Fruit fly (Drosophila melanogaster) whole organism, prepupa: ENCODE results near the gene Cypl.
A peak's percentile ranks its signal among the peaks of the same experiment; 100 is the strongest.

Experiments used
- CG10631 ChIP-seq: fragments of 200-800 bp; sonication (Bioruptor generic); optimal IDR thresholded peaks from 2 replicates; lab custom pipeline; 2016; ENCODE audit warnings: missing biosample characterization, missing genetic modification characterization
- CG10669 ChIP-seq: fragments of 200-800 bp; sonication (Bioruptor generic); optimal IDR thresholded peaks from 3 replicates; lab custom pipeline; 2018; ENCODE audit warnings: missing biosample characterization, mild to moderate bottlenecking, missing genetic modification characterization, moderate library complexity
- CG11294 ChIP-seq: fragments of 200-800 bp; sonication (Bioruptor generic); IDR thresholded peaks from 2 replicates; pipeline ENCODE4 v1.3.6; 2022; ENCODE audit warnings: missing biosample characterization, missing genetic modification characterization
- CG11762 ChIP-seq: fragments of 200-800 bp; sonication (Bioruptor generic); optimal IDR thresholded peaks from 3 replicates; lab custom pipeline; 2016; ENCODE audit warnings: missing biosample characterization, missing genetic modification characterization; ENCODE audit not compliant: insufficient read depth
- CG15336 ChIP-seq: fragments of 200-800 bp; sonication (Bioruptor generic); IDR thresholded peaks from 2 replicates; pipeline ENCODE4 v1.3.6; 2022; ENCODE audit warnings: missing biosample characterization, missing genetic modification characterization
- CG3032 ChIP-seq: fragments of 200-800 bp; optimal IDR thresholded peaks from 2 replicates; lab custom pipeline; 2019; ENCODE audit warnings: missing biosample characterization, mild to moderate bottlenecking, missing genetic modification characterization, moderate library complexity
- CG31627 ChIP-seq: fragments of 200-800 bp; sonication (Bioruptor generic); optimal IDR thresholded peaks from 3 replicates; lab custom pipeline; 2016; ENCODE audit warnings: missing biosample characterization, missing genetic modification characterization
- CG32006 ChIP-seq: fragments of 200-800 bp; sonication (Bioruptor generic); optimal IDR thresholded peaks from 3 replicates; lab custom pipeline; 2017; ENCODE audit warnings: missing biosample characterization, mild to moderate bottlenecking, missing genetic modification characterization
- CG3919 ChIP-seq: fragments of 200-800 bp; sonication (Bioruptor generic); optimal IDR thresholded peaks from 3 replicates; lab custom pipeline; 2016; ENCODE audit warnings: missing biosample characterization, missing genetic modification characterization
- CG4318 ChIP-seq: fragments of 200-800 bp; sonication (Bioruptor generic); optimal IDR thresholded peaks from 3 replicates; lab custom pipeline; 2017; ENCODE audit warnings: missing biosample characterization, mild to moderate bottlenecking, missing genetic modification characterization
- CG6276 ChIP-seq: fragments of 200-800 bp; sonication (Bioruptor generic); optimal IDR thresholded peaks from 2 replicates; lab custom pipeline; 2017; ENCODE audit warnings: missing biosample characterization, mild to moderate bottlenecking, missing genetic modification characterization
- CG6792 ChIP-seq: fragments of 200-800 bp; sonication (Bioruptor generic); optimal IDR thresholded peaks from 3 replicates; lab custom pipeline; 2016; ENCODE audit warnings: missing biosample characterization, missing genetic modification characterization
- CG6808 ChIP-seq: fragments of 200-800 bp; sonication (Bioruptor generic); optimal IDR thresholded peaks from 3 replicates; lab custom pipeline; 2017; ENCODE audit warnings: missing biosample characterization, missing genetic modification characterization, mild to moderate bottlenecking, moderate library complexity, missing genetic modification reagents
- CG6854 ChIP-seq: fragments of 200-800 bp; sonication (Bioruptor generic); optimal IDR thresholded peaks from 2 replicates; lab custom pipeline; 2017; ENCODE audit warnings: missing biosample characterization, mild to moderate bottlenecking, missing genetic modification characterization
- CG8119 ChIP-seq: fragments of 200-800 bp; sonication (Bioruptor generic); IDR thresholded peaks from 3 replicates; pipeline ENCODE4 v1.3.6; 2022; ENCODE audit warnings: missing biosample characterization, missing genetic modification characterization
- CG8319 ChIP-seq: fragments of 200-800 bp; sonication (Bioruptor generic); optimal IDR thresholded peaks from 3 replicates; lab custom pipeline; 2016; ENCODE audit warnings: missing biosample characterization, missing genetic modification characterization
- CG8632 ChIP-seq: fragments of 200-800 bp; sonication (Bioruptor generic); optimal IDR thresholded peaks from 3 replicates; lab custom pipeline; 2016; ENCODE audit warnings: missing biosample characterization, missing genetic modification characterization
- CG9139 ChIP-seq: fragments of 200-800 bp; sonication (Bioruptor generic); optimal IDR thresholded peaks from 3 replicates; lab custom pipeline; 2017; ENCODE audit warnings: missing biosample characterization, mild to moderate bottlenecking, missing genetic modification characterization
- Eip75B ChIP-seq: fragments of 200-800 bp; sonication (Bioruptor generic); optimal IDR thresholded peaks from 3 replicates; lab custom pipeline; 2016; ENCODE audit warnings: missing biosample characterization, missing genetic modification characterization
- Eip78C ChIP-seq: fragments of 200-800 bp; sonication (Bioruptor generic); peaks from one replicate; lab custom pipeline; 2016; ENCODE audit warnings: missing biosample characterization, missing genetic modification characterization
- Eip93F ChIP-seq: fragments of 200-800 bp; sonication (Bioruptor generic); optimal IDR thresholded peaks from 2 replicates; lab custom pipeline; 2016; ENCODE audit warnings: missing biosample characterization, mild to moderate bottlenecking, missing genetic modification characterization
- Ets21C ChIP-seq: fragments of 200-800 bp; sonication (Bioruptor generic); optimal IDR thresholded peaks from 3 replicates; lab custom pipeline; 2016; ENCODE audit warnings: missing biosample characterization, missing genetic modification characterization
- Ets96B ChIP-seq: fragments of 200-800 bp; optimal IDR thresholded peaks from 2 replicates; lab custom pipeline; 2019; ENCODE audit warnings: missing biosample characterization, mild to moderate bottlenecking, missing genetic modification characterization, moderate library complexity
- Hr38 ChIP-seq: sonication (Bioruptor generic); optimal IDR thresholded peaks from 2 replicates; lab custom pipeline; 2016; ENCODE audit warnings: missing biosample characterization, missing genetic modification characterization
- Hr39 ChIP-seq: fragments of 200-800 bp; sonication (Bioruptor generic); optimal IDR thresholded peaks from 2 replicates; lab custom pipeline; 2016; ENCODE audit warnings: missing biosample characterization, missing genetic modification characterization
- Hr4 ChIP-seq: fragments of 200-800 bp; sonication (Bioruptor generic); optimal IDR thresholded peaks from 3 replicates; lab custom pipeline; 2016; ENCODE audit warnings: missing biosample characterization, missing genetic modification characterization
- Lpt ChIP-seq: fragments of 200-800 bp; sonication (Bioruptor generic); optimal IDR thresholded peaks from 3 replicates; lab custom pipeline; 2016; ENCODE audit warnings: missing biosample characterization, missing genetic modification characterization
- Smox ChIP-seq: fragments of 200-800 bp; sonication (Bioruptor generic); optimal IDR thresholded peaks from 3 replicates; lab custom pipeline; 2016; ENCODE audit warnings: missing biosample characterization, missing genetic modification characterization
- Sox14 ChIP-seq: fragments of 200-800 bp; sonication (Bioruptor generic); optimal IDR thresholded peaks from 3 replicates; lab custom pipeline; 2016; ENCODE audit warnings: missing biosample characterization, missing genetic modification characterization
- Sox15 ChIP-seq: fragments of 200-800 bp; sonication (Bioruptor generic); optimal IDR thresholded peaks from 3 replicates; lab custom pipeline; 2016; ENCODE audit warnings: missing biosample characterization, missing genetic modification characterization
- achi ChIP-seq: fragments of 200-800 bp; sonication (Bioruptor generic); optimal IDR thresholded peaks from 3 replicates; lab custom pipeline; 2016; ENCODE audit warnings: missing biosample characterization, missing genetic modification characterization
- acj6 ChIP-seq: fragments of 200-800 bp; sonication (Bioruptor generic); optimal IDR thresholded peaks from 3 replicates; lab custom pipeline; 2016; ENCODE audit warnings: missing biosample characterization, missing genetic modification characterization
- cyc ChIP-seq: fragments of 200-800 bp; sonication (Bioruptor generic); optimal IDR thresholded peaks from 3 replicates; lab custom pipeline; 2016; ENCODE audit warnings: missing biosample characterization, missing genetic modification characterization
- dac ChIP-seq: fragments of 200-800 bp; sonication (Bioruptor generic); optimal IDR thresholded peaks from 2 replicates; lab custom pipeline; 2017; ENCODE audit warnings: missing biosample characterization, mild to moderate bottlenecking, missing genetic modification characterization
- esn ChIP-seq: fragments of 200-800 bp; sonication (Bioruptor generic); optimal IDR thresholded peaks from 2 replicates; lab custom pipeline; 2016; ENCODE audit warnings: missing biosample characterization, mild to moderate bottlenecking, missing genetic modification characterization, moderate library complexity
- fd59A ChIP-seq: fragments of 200-800 bp; sonication (Bioruptor generic); optimal IDR thresholded peaks from 2 replicates; lab custom pipeline; 2017; ENCODE audit warnings: missing biosample characterization, mild to moderate bottlenecking, missing genetic modification characterization, missing genetic modification reagents
- fd85E ChIP-seq: fragments of 200-800 bp; sonication (Bioruptor generic); optimal IDR thresholded peaks from 3 replicates; lab custom pipeline; 2016; ENCODE audit warnings: missing biosample characterization, missing genetic modification characterization
- fkh ChIP-seq: fragments of 200-800 bp; sonication (Bioruptor generic); optimal IDR thresholded peaks from 3 replicates; lab custom pipeline; 2017; ENCODE audit warnings: missing biosample characterization, mild to moderate bottlenecking, missing genetic modification characterization, moderate library complexity
- lz ChIP-seq: fragments of 200-800 bp; sonication (Bioruptor generic); optimal IDR thresholded peaks from 3 replicates; lab custom pipeline; 2016; ENCODE audit warnings: missing biosample characterization, missing genetic modification characterization
- pdm3 ChIP-seq: fragments of 200-800 bp; sonication (Bioruptor generic); optimal IDR thresholded peaks from 3 replicates; lab custom pipeline; 2016; ENCODE audit warnings: missing biosample characterization, missing genetic modification characterization
- salr ChIP-seq, 2 experiments: fragments of 200-800 bp; sonication (Bioruptor generic); optimal IDR thresholded peaks; 3 replicates each; lab custom pipeline; 2016 to 2018; ENCODE audit warnings: missing biosample characterization in 2 of 2, missing genetic modification characterization in 2 of 2, mild to moderate bottlenecking in 1 of 2
- spab ChIP-seq: fragments of 200-800 bp; sonication (Bioruptor generic); optimal IDR thresholded peaks from 2 replicates; lab custom pipeline; 2017; ENCODE audit warnings: missing biosample characterization, mild to moderate bottlenecking, missing genetic modification characterization, missing genetic modification reagents
- ss ChIP-seq, 2 experiments: fragments of 200-800 bp; sonication (Bioruptor generic); optimal IDR thresholded peaks; 2 replicates in 1 of 2; 3 replicates in 1 of 2; lab custom pipeline; 2017 to 2018; ENCODE audit warnings: mild to moderate bottlenecking in 2 of 2, missing biosample characterization in 2 of 2, missing genetic modification characterization in 2 of 2, moderate library complexity in 1 of 2
- svp ChIP-seq: fragments of 200-800 bp; sonication (Bioruptor generic); peaks from one replicate; lab custom pipeline; 2016; ENCODE audit warnings: missing biosample characterization, missing genetic modification characterization
- topi ChIP-seq: fragments of 200-800 bp; sonication (Bioruptor generic); optimal IDR thresholded peaks from 3 replicates; lab custom pipeline; 2016; ENCODE audit warnings: missing biosample characterization, missing genetic modification characterization
- vri ChIP-seq: fragments of 200-800 bp; sonication (Bioruptor generic); optimal IDR thresholded peaks from 3 replicates; lab custom pipeline; 2016; ENCODE audit warnings: missing biosample characterization, mild to moderate bottlenecking, missing genetic modification characterization

The Cypl gene

dm6 chr3L:546819-547441, 4.2 kb upstream of the Cypl start (continued):
- peak; percentile 89 for TF ChIP-seq fkh (GFP tag; lab: Kevin White, UChicago)
- no peak for TF ChIP-seq CG3919 (GFP tag; lab: Kevin White, UChicago)
- TF ChIP-seq CG15336 (GFP tag; lab: Robert Waterston, UW): peak; percentile 37; the same call in 1 of the 2 replicates
- peak; percentile 50 for TF ChIP-seq cyc (GFP tag; lab: Kevin White, UChicago)
- peak; percentile 24 for TF ChIP-seq vri (GFP tag; lab: Kevin White, UChicago)
- no peak for TF ChIP-seq CG6854
- TF ChIP-seq Eip78C (GFP tag; lab: Kevin White, UChicago): peak; percentile 65
- no peak for TF ChIP-seq dac
- TF ChIP-seq achi: no peak
- no peak for TF ChIP-seq CG8319 (GFP tag; lab: Kevin White, UChicago)
- TF ChIP-seq spab (GFP tag; lab: Kevin White, UChicago): no peak
- TF ChIP-seq lz (GFP tag; lab: Kevin White, UChicago): peak; percentile 31
- no peak for TF ChIP-seq salr (GFP tag; optimal IDR thresholded peaks at IDR 0.05; lab: Kevin White, UChicago)
- no peak for TF ChIP-seq fd59A (GFP tag; lab: Kevin White, UChicago)
- TF ChIP-seq CG32006 (GFP tag; lab: Kevin White, UChicago): no peak
- no peak for TF ChIP-seq Sox15 (GFP tag; lab: Kevin White, UChicago)
- no peak for TF ChIP-seq Ets96B (tag; lab: Kevin White, UChicago)

DNA sequence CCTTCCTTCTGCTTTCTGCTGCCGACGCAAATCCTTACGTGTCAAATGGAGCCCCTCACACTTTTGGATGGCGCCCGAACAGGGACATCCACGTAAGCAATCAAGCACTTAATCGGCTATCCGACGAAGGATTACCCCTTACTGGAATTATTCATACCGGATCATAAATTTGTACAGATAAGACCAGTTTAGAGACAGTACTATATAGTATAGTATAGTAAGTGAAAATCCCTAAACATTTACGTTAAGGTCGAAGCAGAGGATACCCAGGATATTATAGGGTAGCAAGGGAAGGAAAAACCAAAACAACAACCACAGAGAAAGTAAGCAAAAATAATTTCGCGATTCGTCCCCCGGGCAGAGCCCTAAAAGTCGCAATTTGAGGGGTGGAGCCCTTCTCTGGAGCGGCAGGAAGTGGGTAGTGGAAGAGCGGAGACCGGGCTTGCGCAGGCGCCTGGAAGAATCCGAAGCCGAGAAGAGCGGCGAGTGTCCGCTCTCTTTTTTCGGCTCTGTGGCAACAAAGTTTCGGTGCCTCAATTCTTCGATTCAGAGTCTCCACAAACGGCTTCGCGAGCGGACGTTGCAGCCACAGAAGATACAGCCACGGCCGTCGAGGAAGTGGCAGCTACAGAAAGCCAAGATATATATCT, 2.9 kb upstream of the Cypl start:
- peak; percentile 78 for TF ChIP-seq CG10631 (GFP tag; lab: Kevin White, UChicago)
- TF ChIP-seq Smox (GFP tag; lab: Kevin White, UChicago): peak; percentile 92
- peak; percentile 89 for TF ChIP-seq Ets21C (GFP tag; lab: Kevin White, UChicago)
- TF ChIP-seq CG6808: peak; percentile 78
- peak; percentile 62 to 63 for TF ChIP-seq salr (GFP tag; optimal IDR thresholded peaks at IDR 0.05; lab: Kevin White, UChicago)
- TF ChIP-seq ss (GFP tag; optimal IDR thresholded peaks at IDR 0.05; lab: Kevin White, UChicago): peak; percentile 25 to 83
- TF ChIP-seq fd59A (GFP tag; lab: Kevin White, UChicago): peak; percentile 70
- TF ChIP-seq Hr38 (GFP tag; lab: Kevin White, UChicago): no peak
- TF ChIP-seq Sox14: peak; percentile 91
- TF ChIP-seq CG11294 (GFP tag; lab: Robert Waterston, UW): peak; percentile 83
- peak; percentile 84 for TF ChIP-seq achi
- TF ChIP-seq CG8632 (GFP tag; lab: Kevin White, UChicago): peak; percentile 82
- peak; percentile 64 for TF ChIP-seq CG6276 (GFP tag; lab: Kevin White, UChicago)
- peak; percentile 56 for TF ChIP-seq CG9139 (GFP tag; lab: Kevin White, UChicago)
- no peak for TF ChIP-seq fkh (GFP tag; lab: Kevin White, UChicago)
- TF ChIP-seq CG15336 (GFP tag; lab: Robert Waterston, UW): peak; percentile 72
- peak; percentile 85 for TF ChIP-seq Eip75B (GFP tag; lab: Kevin White, UChicago)
- TF ChIP-seq CG10669 (GFP tag; lab: Kevin White, UChicago): peak; percentile 77
- TF ChIP-seq CG3032 (tag; lab: Kevin White, UChicago): peak; percentile 77
- peak; percentile 47 for TF ChIP-seq fd85E (GFP tag; lab: Kevin White, UChicago)
- peak; percentile 66 for TF ChIP-seq CG11762 (GFP tag; lab: Kevin White, UChicago)
- TF ChIP-seq Eip93F (GFP tag; lab: Kevin White, UChicago): peak; percentile 81
- peak; percentile 81 for TF ChIP-seq Sox15 (GFP tag; lab: Kevin White, UChicago)
- TF ChIP-seq CG3919 (GFP tag; lab: Kevin White, UChicago): peak; percentile 87
- TF ChIP-seq Eip78C (GFP tag; lab: Kevin White, UChicago): peak; percentile 94
- peak; percentile 86 for TF ChIP-seq CG6792 (GFP tag; lab: Kevin White, UChicago)
- peak; percentile 66 for TF ChIP-seq CG8319 (GFP tag; lab: Kevin White, UChicago)
- TF ChIP-seq svp (GFP tag; lab: Kevin White, UChicago): peak; percentile 97
- TF ChIP-seq Hr4: peak; percentile 86
- peak; percentile 90 for TF ChIP-seq pdm3 (GFP tag; lab: Kevin White, UChicago)
- TF ChIP-seq dac: peak; percentile 47
- TF ChIP-seq CG8119 (GFP tag; lab: Robert Waterston, UW): peak; percentile 78
- TF ChIP-seq CG4318 (GFP tag; lab: Kevin White, UChicago): peak; percentile 59
- TF ChIP-seq lz (GFP tag; lab: Kevin White, UChicago): peak; percentile 92
- TF ChIP-seq Lpt (GFP tag; lab: Kevin White, UChicago): peak; percentile 59
- peak; percentile 93 for TF ChIP-seq CG31627 (GFP tag; lab: Kevin White, UChicago)
- TF ChIP-seq Hr39: peak; percentile 95
- peak; percentile 83 for TF ChIP-seq acj6 (GFP tag; lab: Kevin White, UChicago)
- TF ChIP-seq esn (GFP tag; lab: Kevin White, UChicago): peak; percentile 95
- TF ChIP-seq topi (GFP tag; lab: Kevin White, UChicago): peak; percentile 93
- peak; percentile 84 for TF ChIP-seq CG32006 (GFP tag; lab: Kevin White, UChicago)
